Worm (Caenorhabditis elegans) whole organism, L2 larva: ENCODE data around the gene K02E7.1.

ENCODE experiments used
- alr-1 ChIP-seq: fragments of 150-350 bp; optimal IDR thresholded peaks from 2 replicates; lab custom pipeline; 2014; ENCODE audit warnings: missing biosample characterization, missing genetic modification characterization
- ceh-16 ChIP-seq: fragments of 150-350 bp; optimal IDR thresholded peaks from 2 replicates; lab custom pipeline; 2014; ENCODE audit warnings: missing biosample characterization, missing genetic modification characterization
- elt-1 ChIP-seq: fragments of 150-350 bp; optimal IDR thresholded peaks from 2 replicates; lab custom pipeline; 2014; ENCODE audit warnings: missing biosample characterization, missing genetic modification characterization
- lin-11 ChIP-seq: fragments of 150-350 bp; sonication (generic microtip); optimal IDR thresholded peaks from 2 replicates; lab custom pipeline; 2014; ENCODE audit warnings: missing biosample characterization, missing genetic modification characterization, inconsistent platforms, mixed read lengths
- lsy-2 ChIP-seq, 2 experiments: fragments of 150-350 bp in 1 of 2; sonication (generic microtip) in 1 of 2; optimal IDR thresholded peaks; 2 replicates each; lab custom pipeline; 2014 to 2017; ENCODE audit warnings: missing biosample characterization in 2 of 2, missing genetic modification characterization in 2 of 2
- mab-5 ChIP-seq: fragments of 150-350 bp; optimal IDR thresholded peaks from 2 replicates; lab custom pipeline; 2014; ENCODE audit warnings: missing biosample characterization, missing genetic modification characterization
- nhr-11 ChIP-seq: fragments of 150-350 bp; optimal IDR thresholded peaks from 2 replicates; lab custom pipeline; 2014; ENCODE audit warnings: missing biosample characterization, missing genetic modification characterization
- nhr-23 ChIP-seq: fragments of 150-350 bp; optimal IDR thresholded peaks from 2 replicates; lab custom pipeline; 2014; ENCODE audit warnings: missing biosample characterization, missing genetic modification reagents, missing genetic modification characterization
- unc-62 ChIP-seq: fragments of 150-350 bp; optimal IDR thresholded peaks from 2 replicates; lab custom pipeline; 2014; ENCODE audit warnings: missing biosample characterization, missing genetic modification reagents, missing genetic modification characterization
- ztf-11 ChIP-seq: sonication (generic microtip); optimal IDR thresholded peaks from 2 replicates; lab custom pipeline; 2017; ENCODE audit warnings: missing biosample characterization, missing genetic modification characterization

ce11 chrII:1086479-1086878 lies 3.5 kb downstream of the K02E7.1 start:
- TF ChIP-seq alr-1 (tag; lab: Kevin White, UChicago): no peak
- TF ChIP-seq lsy-2 (tag; optimal IDR thresholded peaks at IDR 0.05; lab: Kevin White, UChicago): no peak
- no peak for TF ChIP-seq nhr-23 (tag; lab: Kevin White, UChicago)
- TF ChIP-seq unc-62 (GFP tag; lab: Kevin White, UChicago): no peak
- no peak for TF ChIP-seq nhr-11 (tag; lab: Kevin White, UChicago)
- TF ChIP-seq ztf-11 (tag; lab: Kevin White, UChicago): no peak
- TF ChIP-seq ceh-16 (tag; lab: Kevin White, UChicago): no peak
- no peak for TF ChIP-seq lin-11 (tag; lab: Kevin White, UChicago)
- no peak for TF ChIP-seq mab-5 (tag; lab: Kevin White, UChicago)
- no peak for TF ChIP-seq elt-1 (tag; lab: Kevin White, UChicago)
